Fruit fly (Drosophila melanogaster) whole organism, prepupa: ENCODE results near the gene Madm.

Experiments used
- CG10631 ChIP-seq: fragments of 200-800 bp; sonication (Bioruptor generic); optimal IDR thresholded peaks from 2 replicates; lab custom pipeline; 2016; ENCODE audit warnings: missing biosample characterization, missing genetic modification characterization
- CG11294 ChIP-seq: fragments of 200-800 bp; sonication (Bioruptor generic); IDR thresholded peaks from 2 replicates; pipeline ENCODE4 v1.3.6; 2022; ENCODE audit warnings: missing biosample characterization, missing genetic modification characterization
- CG11902 ChIP-seq: fragments of 200-800 bp; sonication (Bioruptor generic); optimal IDR thresholded peaks from 3 replicates; lab custom pipeline; 2016; ENCODE audit warnings: missing biosample characterization, missing genetic modification characterization
- CG1621 ChIP-seq: fragments of 200-800 bp; sonication (Bioruptor generic); optimal IDR thresholded peaks from 3 replicates; lab custom pipeline; 2018; ENCODE audit warnings: missing biosample characterization, mild to moderate bottlenecking, missing genetic modification characterization
- CG16779 ChIP-seq: fragments of 200-800 bp; sonication (Bioruptor generic); optimal IDR thresholded peaks from 3 replicates; lab custom pipeline; 2017; ENCODE audit warnings: missing biosample characterization, mild to moderate bottlenecking, missing genetic modification characterization
- CG31627 ChIP-seq: fragments of 200-800 bp; sonication (Bioruptor generic); optimal IDR thresholded peaks from 3 replicates; lab custom pipeline; 2016; ENCODE audit warnings: missing biosample characterization, missing genetic modification characterization
- CG32006 ChIP-seq: fragments of 200-800 bp; sonication (Bioruptor generic); optimal IDR thresholded peaks from 3 replicates; lab custom pipeline; 2017; ENCODE audit warnings: missing biosample characterization, mild to moderate bottlenecking, missing genetic modification characterization
- CG34406 ChIP-seq: fragments of 200-800 bp; sonication (Bioruptor generic); optimal IDR thresholded peaks from 3 replicates; lab custom pipeline; 2016; ENCODE audit warnings: missing biosample characterization, missing genetic modification characterization
- CG3919 ChIP-seq: fragments of 200-800 bp; sonication (Bioruptor generic); optimal IDR thresholded peaks from 3 replicates; lab custom pipeline; 2016; ENCODE audit warnings: missing biosample characterization, missing genetic modification characterization
- CG4318 ChIP-seq: fragments of 200-800 bp; sonication (Bioruptor generic); optimal IDR thresholded peaks from 3 replicates; lab custom pipeline; 2017; ENCODE audit warnings: missing biosample characterization, mild to moderate bottlenecking, missing genetic modification characterization
- CG6163 ChIP-seq: fragments of 200-800 bp; sonication (Bioruptor generic); IDR thresholded peaks from 3 replicates; pipeline ENCODE4 v1.3.6; 2022; ENCODE audit warnings: missing biosample characterization, missing genetic modification characterization
- CG6276 ChIP-seq: fragments of 200-800 bp; sonication (Bioruptor generic); optimal IDR thresholded peaks from 2 replicates; lab custom pipeline; 2017; ENCODE audit warnings: missing biosample characterization, mild to moderate bottlenecking, missing genetic modification characterization
- CG6808 ChIP-seq: fragments of 200-800 bp; sonication (Bioruptor generic); optimal IDR thresholded peaks from 3 replicates; lab custom pipeline; 2017; ENCODE audit warnings: missing biosample characterization, missing genetic modification characterization, mild to moderate bottlenecking, moderate library complexity, missing genetic modification reagents
- CG6854 ChIP-seq: fragments of 200-800 bp; sonication (Bioruptor generic); optimal IDR thresholded peaks from 2 replicates; lab custom pipeline; 2017; ENCODE audit warnings: missing biosample characterization, mild to moderate bottlenecking, missing genetic modification characterization
- CG8119 ChIP-seq: fragments of 200-800 bp; sonication (Bioruptor generic); IDR thresholded peaks from 3 replicates; pipeline ENCODE4 v1.3.6; 2022; ENCODE audit warnings: missing biosample characterization, missing genetic modification characterization
- CG8319 ChIP-seq: fragments of 200-800 bp; sonication (Bioruptor generic); optimal IDR thresholded peaks from 3 replicates; lab custom pipeline; 2016; ENCODE audit warnings: missing biosample characterization, missing genetic modification characterization
- CG8632 ChIP-seq: fragments of 200-800 bp; sonication (Bioruptor generic); optimal IDR thresholded peaks from 3 replicates; lab custom pipeline; 2016; ENCODE audit warnings: missing biosample characterization, missing genetic modification characterization
- Eip78C ChIP-seq: fragments of 200-800 bp; sonication (Bioruptor generic); peaks from one replicate; lab custom pipeline; 2016; ENCODE audit warnings: missing biosample characterization, missing genetic modification characterization
- Eip93F ChIP-seq: fragments of 200-800 bp; sonication (Bioruptor generic); optimal IDR thresholded peaks from 2 replicates; lab custom pipeline; 2016; ENCODE audit warnings: missing biosample characterization, mild to moderate bottlenecking, missing genetic modification characterization
- Ets21C ChIP-seq: fragments of 200-800 bp; sonication (Bioruptor generic); optimal IDR thresholded peaks from 3 replicates; lab custom pipeline; 2016; ENCODE audit warnings: missing biosample characterization, missing genetic modification characterization
- Ets96B ChIP-seq: fragments of 200-800 bp; optimal IDR thresholded peaks from 2 replicates; lab custom pipeline; 2019; ENCODE audit warnings: missing biosample characterization, mild to moderate bottlenecking, missing genetic modification characterization, moderate library complexity
- Gug ChIP-seq: fragments of 200-800 bp; sonication (Bioruptor generic); IDR thresholded peaks from 2 replicates; pipeline ENCODE4 v1.3.6; 2022; ENCODE audit warnings: missing biosample characterization, missing genetic modification characterization
- Hr39 ChIP-seq: fragments of 200-800 bp; sonication (Bioruptor generic); optimal IDR thresholded peaks from 2 replicates; lab custom pipeline; 2016; ENCODE audit warnings: missing biosample characterization, missing genetic modification characterization
- Hr4 ChIP-seq: fragments of 200-800 bp; sonication (Bioruptor generic); optimal IDR thresholded peaks from 3 replicates; lab custom pipeline; 2016; ENCODE audit warnings: missing biosample characterization, missing genetic modification characterization
- Lpt ChIP-seq: fragments of 200-800 bp; sonication (Bioruptor generic); optimal IDR thresholded peaks from 3 replicates; lab custom pipeline; 2016; ENCODE audit warnings: missing biosample characterization, missing genetic modification characterization
- Met ChIP-seq: fragments of 200-800 bp; sonication (Bioruptor generic); optimal IDR thresholded peaks from 3 replicates; lab custom pipeline; 2016; ENCODE audit warnings: missing biosample characterization, missing genetic modification characterization
- OdsH ChIP-seq: fragments of 200-800 bp; sonication (Bioruptor generic); optimal IDR thresholded peaks from 3 replicates; lab custom pipeline; 2016; ENCODE audit warnings: missing biosample characterization, missing genetic modification characterization
- Smox ChIP-seq: fragments of 200-800 bp; sonication (Bioruptor generic); optimal IDR thresholded peaks from 3 replicates; lab custom pipeline; 2016; ENCODE audit warnings: missing biosample characterization, missing genetic modification characterization
- Sox14 ChIP-seq: fragments of 200-800 bp; sonication (Bioruptor generic); optimal IDR thresholded peaks from 3 replicates; lab custom pipeline; 2016; ENCODE audit warnings: missing biosample characterization, missing genetic modification characterization
- achi ChIP-seq: fragments of 200-800 bp; sonication (Bioruptor generic); optimal IDR thresholded peaks from 3 replicates; lab custom pipeline; 2016; ENCODE audit warnings: missing biosample characterization, missing genetic modification characterization
- acj6 ChIP-seq: fragments of 200-800 bp; sonication (Bioruptor generic); optimal IDR thresholded peaks from 3 replicates; lab custom pipeline; 2016; ENCODE audit warnings: missing biosample characterization, missing genetic modification characterization
- dac ChIP-seq: fragments of 200-800 bp; sonication (Bioruptor generic); optimal IDR thresholded peaks from 2 replicates; lab custom pipeline; 2017; ENCODE audit warnings: missing biosample characterization, mild to moderate bottlenecking, missing genetic modification characterization
- dsx ChIP-seq: fragments of 200-800 bp; optimal IDR thresholded peaks from 3 replicates; lab custom pipeline; 2019; ENCODE audit warnings: missing biosample characterization, mild to moderate bottlenecking, missing genetic modification characterization, moderate library complexity; ENCODE audit not compliant: poor library complexity, severe bottlenecking
- esn ChIP-seq: fragments of 200-800 bp; sonication (Bioruptor generic); optimal IDR thresholded peaks from 2 replicates; lab custom pipeline; 2016; ENCODE audit warnings: missing biosample characterization, mild to moderate bottlenecking, missing genetic modification characterization, moderate library complexity
- fd59A ChIP-seq: fragments of 200-800 bp; sonication (Bioruptor generic); optimal IDR thresholded peaks from 2 replicates; lab custom pipeline; 2017; ENCODE audit warnings: missing biosample characterization, mild to moderate bottlenecking, missing genetic modification characterization, missing genetic modification reagents
- fkh ChIP-seq: fragments of 200-800 bp; sonication (Bioruptor generic); optimal IDR thresholded peaks from 3 replicates; lab custom pipeline; 2017; ENCODE audit warnings: missing biosample characterization, mild to moderate bottlenecking, missing genetic modification characterization, moderate library complexity
- lz ChIP-seq: fragments of 200-800 bp; sonication (Bioruptor generic); optimal IDR thresholded peaks from 3 replicates; lab custom pipeline; 2016; ENCODE audit warnings: missing biosample characterization, missing genetic modification characterization
- net ChIP-seq: fragments of 200-800 bp; sonication (Bioruptor generic); optimal IDR thresholded peaks from 3 replicates; lab custom pipeline; 2016; ENCODE audit warnings: missing biosample characterization, missing genetic modification characterization
- pdm3 ChIP-seq: fragments of 200-800 bp; sonication (Bioruptor generic); optimal IDR thresholded peaks from 3 replicates; lab custom pipeline; 2016; ENCODE audit warnings: missing biosample characterization, missing genetic modification characterization
- salr ChIP-seq, 2 experiments: fragments of 200-800 bp; sonication (Bioruptor generic); optimal IDR thresholded peaks; 3 replicates each; lab custom pipeline; 2016 to 2018; ENCODE audit warnings: missing biosample characterization in 2 of 2, missing genetic modification characterization in 2 of 2, mild to moderate bottlenecking in 1 of 2
- spab ChIP-seq: fragments of 200-800 bp; sonication (Bioruptor generic); optimal IDR thresholded peaks from 2 replicates; lab custom pipeline; 2017; ENCODE audit warnings: missing biosample characterization, mild to moderate bottlenecking, missing genetic modification characterization, missing genetic modification reagents
- ss ChIP-seq, 2 experiments: fragments of 200-800 bp; sonication (Bioruptor generic); optimal IDR thresholded peaks; 2 replicates in 1 of 2; 3 replicates in 1 of 2; lab custom pipeline; 2017 to 2018; ENCODE audit warnings: mild to moderate bottlenecking in 2 of 2, missing biosample characterization in 2 of 2, missing genetic modification characterization in 2 of 2, moderate library complexity in 1 of 2
- svp ChIP-seq: fragments of 200-800 bp; sonication (Bioruptor generic); peaks from one replicate; lab custom pipeline; 2016; ENCODE audit warnings: missing biosample characterization, missing genetic modification characterization
- topi ChIP-seq: fragments of 200-800 bp; sonication (Bioruptor generic); optimal IDR thresholded peaks from 3 replicates; lab custom pipeline; 2016; ENCODE audit warnings: missing biosample characterization, missing genetic modification characterization
- vri ChIP-seq: fragments of 200-800 bp; sonication (Bioruptor generic); optimal IDR thresholded peaks from 3 replicates; lab custom pipeline; 2016; ENCODE audit warnings: missing biosample characterization, mild to moderate bottlenecking, missing genetic modification characterization

The Madm gene

DNA sequence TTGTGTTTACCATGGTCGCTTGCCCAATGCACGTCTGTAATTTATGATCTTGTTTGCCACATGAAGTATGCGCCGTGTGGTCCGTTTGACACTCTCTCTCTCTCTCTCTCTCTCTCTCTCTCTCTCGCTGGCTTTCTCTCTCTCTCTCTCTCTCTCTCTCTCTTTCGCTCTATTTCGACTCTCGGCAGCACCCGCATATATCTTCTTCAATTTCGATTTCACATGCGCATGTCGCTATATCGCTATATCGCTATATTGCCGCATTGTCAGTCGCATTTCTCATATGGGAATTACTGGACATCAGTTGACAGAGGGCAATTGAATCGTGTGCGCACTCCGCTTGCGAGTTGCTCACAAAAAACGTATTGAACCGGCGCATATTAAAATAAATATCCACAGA, 41.2 kb upstream of the Madm start:
- TF ChIP-seq CG6163 (GFP tag; lab: Robert Waterston, UW), result no peak
- peak; percentile 46 for TF ChIP-seq svp (GFP tag; lab: Kevin White, UChicago)
- TF ChIP-seq Hr4 (GFP tag; lab: Kevin White, UChicago), result no peak
- peak; percentile 36 for TF ChIP-seq Eip78C (GFP tag; lab: Kevin White, UChicago)
- TF ChIP-seq CG6808, result no peak
- no peak for TF ChIP-seq ss (GFP tag; optimal IDR thresholded peaks at IDR 0.05; lab: Kevin White, UChicago)
- TF ChIP-seq CG6276 (GFP tag; lab: Kevin White, UChicago), result peak; percentile 15
- no peak for TF ChIP-seq vri (GFP tag; lab: Kevin White, UChicago)
- TF ChIP-seq fd59A (GFP tag; lab: Kevin White, UChicago), result no peak

DNA sequence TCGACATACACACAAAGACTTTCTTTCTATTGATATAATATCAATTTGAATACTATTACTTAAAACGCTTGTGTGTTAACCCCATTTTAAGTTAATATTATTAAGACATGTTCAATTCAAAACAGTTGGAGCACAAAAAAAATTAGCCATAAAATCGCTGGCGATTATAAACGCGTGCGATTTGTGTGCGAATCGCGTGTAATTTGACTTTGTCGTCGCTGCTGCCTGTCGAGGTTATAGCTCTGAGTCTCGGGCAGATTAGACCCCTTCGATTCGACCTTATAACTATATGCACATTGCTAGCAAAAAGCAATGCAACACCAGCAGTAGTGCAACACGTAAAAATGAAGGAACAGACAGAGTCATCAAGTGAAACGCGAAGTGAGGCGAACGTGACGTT, 37.3 kb upstream of the Madm start:
- TF ChIP-seq ss (GFP tag; optimal IDR thresholded peaks at IDR 0.05; lab: Kevin White, UChicago) (no peak), lz (GFP tag; lab: Kevin White, UChicago) (no peak), fkh (GFP tag; lab: Kevin White, UChicago) (no peak), Gug (no peak), Ets96B (tag; lab: Kevin White, UChicago) (no peak), Ets21C (GFP tag; lab: Kevin White, UChicago) (no peak), Eip93F (GFP tag; lab: Kevin White, UChicago) (no peak), net (GFP tag; lab: Kevin White, UChicago) (no peak), CG11902 (no peak), fd59A (GFP tag; lab: Kevin White, UChicago) (no peak), CG1621 (tag; lab: Kevin White, UChicago) (no peak), CG6854 (GFP tag; lab: Kevin White, UChicago) (no peak), acj6 (GFP tag; lab: Kevin White, UChicago) (no peak), esn (GFP tag; lab: Kevin White, UChicago) (no peak), CG4318 (GFP tag; lab: Kevin White, UChicago) (no peak), topi (GFP tag; lab: Kevin White, UChicago) (no peak), CG8319 (GFP tag; lab: Kevin White, UChicago) (no peak)

DNA sequence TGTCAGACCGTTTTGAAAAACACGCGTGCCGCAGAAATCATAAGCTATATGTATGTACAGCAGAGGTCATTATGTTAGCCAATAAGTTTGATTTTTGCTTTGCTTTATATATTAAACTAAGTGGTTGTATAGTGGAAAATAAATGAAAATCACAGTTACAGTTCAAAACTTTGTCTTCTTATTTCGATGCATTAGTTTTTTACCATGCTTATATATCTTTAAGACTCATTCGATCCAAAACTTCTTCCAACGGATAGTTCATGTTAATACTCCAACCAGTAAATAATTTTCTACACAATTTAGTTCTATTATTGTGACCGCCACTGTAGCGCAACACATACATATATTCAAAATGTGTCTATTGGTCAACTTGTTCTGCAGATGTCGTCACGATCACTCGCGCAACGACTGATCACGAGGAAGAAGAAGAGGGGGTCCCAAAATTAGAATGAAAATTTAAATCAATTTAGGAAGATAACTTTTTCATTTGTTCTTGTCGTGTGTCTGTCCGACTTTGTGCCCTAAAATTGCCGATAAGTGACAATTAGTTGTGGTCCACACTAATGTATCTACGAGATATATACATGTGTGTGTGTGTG, 36.7 kb upstream of the Madm start:
- TF ChIP-seq Lpt, result peak; percentile 6
- TF ChIP-seq CG8119 (GFP tag; lab: Robert Waterston, UW), result peak; percentile 74
- peak; percentile 32 for TF ChIP-seq CG4318 (GFP tag; lab: Kevin White, UChicago)
- TF ChIP-seq Sox14, result peak; percentile 37
- peak; percentile 49 for TF ChIP-seq acj6 (GFP tag; lab: Kevin White, UChicago)
- TF ChIP-seq CG8632 (GFP tag; lab: Kevin White, UChicago), result peak; percentile 18
- peak; percentile 11 for TF ChIP-seq net (GFP tag; lab: Kevin White, UChicago)
- peak; percentile 71 for TF ChIP-seq CG6276 (GFP tag; lab: Kevin White, UChicago)
- no peak for TF ChIP-seq CG6854 (GFP tag; lab: Kevin White, UChicago)
- peak; percentile 44 for TF ChIP-seq CG3919 (GFP tag; lab: Kevin White, UChicago)
- peak; percentile 39; the same call in 1 of the 3 replicates for TF ChIP-seq CG6163 (GFP tag; lab: Robert Waterston, UW)
- no peak for TF ChIP-seq dsx (GFP tag; lab: Kevin White, UChicago)
- peak; percentile 16 for TF ChIP-seq CG31627 (GFP tag; lab: Kevin White, UChicago)
- TF ChIP-seq spab (GFP tag; lab: Kevin White, UChicago), result peak; percentile 28
- TF ChIP-seq dac (GFP tag; lab: Kevin White, UChicago), result no peak
- TF ChIP-seq esn (GFP tag; lab: Kevin White, UChicago), result no peak
- peak; percentile 41 for TF ChIP-seq CG6808
- TF ChIP-seq Gug, result peak; percentile 35; the same call in 1 of the 2 replicates
- peak; percentile 60 for TF ChIP-seq pdm3
- TF ChIP-seq achi (GFP tag; lab: Kevin White, UChicago), result peak; percentile 28
- peak; percentile 65 for TF ChIP-seq OdsH (GFP tag; lab: Kevin White, UChicago)
- TF ChIP-seq lz (GFP tag; lab: Kevin White, UChicago), result peak; percentile 11
- peak; percentile 80 for TF ChIP-seq CG32006 (GFP tag; lab: Kevin White, UChicago)
- peak in 1 of 2 experiments; percentile 53 for TF ChIP-seq salr (GFP tag; optimal IDR thresholded peaks at IDR 0.05; lab: Kevin White, UChicago)
- peak; percentile 25 for TF ChIP-seq CG16779 (tag; lab: Kevin White, UChicago)
- TF ChIP-seq Met (GFP tag; lab: Kevin White, UChicago), result peak; percentile 18
- peak; percentile 72 for TF ChIP-seq Hr4 (GFP tag; lab: Kevin White, UChicago)
- peak; percentile 1 for TF ChIP-seq Smox (GFP tag; lab: Kevin White, UChicago)
- peak; percentile 24 for TF ChIP-seq CG10631
- TF ChIP-seq CG34406 (GFP tag; lab: Kevin White, UChicago), result no peak
- TF ChIP-seq ss (GFP tag; optimal IDR thresholded peaks at IDR 0.05; lab: Kevin White, UChicago), result no peak
- peak; percentile 10 for TF ChIP-seq Hr39 (GFP tag; lab: Kevin White, UChicago)
- peak; percentile 60 for TF ChIP-seq svp (GFP tag; lab: Kevin White, UChicago)
- peak; percentile 60; the same call in 1 of the 2 replicates for TF ChIP-seq CG11294 (GFP tag; lab: Robert Waterston, UW)
